Fruit fly (Drosophila melanogaster): ENCODE results near the gene CG6418.
A peak's percentile ranks its signal among the peaks of the same experiment; 100 is the strongest.

Gene CG6418

dm6 chr3L:10845758-10846157 is 33.1 kb downstream of the CG6418 start (continued):
- TF ChIP-seq NC2β (GFP tag; optimal IDR thresholded peaks at IDR 0.05) (no peak), CG10431 (GFP tag; optimal IDR thresholded peaks at IDR 0.05) (peak; percentile 49), crol (GFP tag; IDR thresholded peaks at IDR 0.05) (peak; percentile 49; the same call in 1 of the 2 replicates), mam (GFP tag; optimal IDR thresholded peaks at IDR 0.05) (no peak), schlank (tag; optimal IDR thresholded peaks at IDR 0.05) (no peak), CG13894 (tag; optimal IDR thresholded peaks at IDR 0.05) (peak; percentile 34), Blimp-1 (GFP tag; optimal IDR thresholded peaks at IDR 0.05) (no peak), fu2 (GFP tag; optimal IDR thresholded peaks at IDR 0.05) (no peak), Sox102F (GFP tag; optimal IDR thresholded peaks at IDR 0.05) (no peak), caup (GFP tag; optimal IDR thresholded peaks at IDR 0.05; ENCODE audit: severe bottlenecking) (no peak), CG13424 (tag; optimal IDR thresholded peaks at IDR 0.05) (no peak), tll (GFP tag; optimal IDR thresholded peaks at IDR 0.05) (peak in 1 of 2 experiments; percentile 51), cad (GFP tag; optimal IDR thresholded peaks at IDR 0.05) (no peak), CG6683 (GFP tag; optimal IDR thresholded peaks at IDR 0.05) (no peak), CG10543 (GFP tag; optimal IDR thresholded peaks at IDR 0.05) (peak; percentile 21), gsb-n (tag; optimal IDR thresholded peaks at IDR 0.05) (peak; percentile 78), CG10979 (tag; optimal IDR thresholded peaks at IDR 0.05) (no peak)

dm6 chr3L:10844548-10845530 is 34.0 kb downstream of the CG6418 start:
- TF ChIP-seq Atf-2 (GFP tag; optimal IDR thresholded peaks at IDR 0.05) (peak; percentile 44), CG11093 (GFP tag; IDR thresholded peaks at IDR 0.05) (no peak), Camta (GFP tag; optimal IDR thresholded peaks at IDR 0.05) (peak; percentile 3), CG1792 (GFP tag; optimal IDR thresholded peaks at IDR 0.05) (no peak), tio (GFP tag; optimal IDR thresholded peaks at IDR 0.05) (peak; percentile 58), CG8089 (GFP tag; optimal IDR thresholded peaks at IDR 0.05) (peak; percentile 24), CG11695 (GFP tag; IDR thresholded peaks at IDR 0.05) (no peak), inv (GFP tag; IDR thresholded peaks at IDR 0.05; ENCODE audit: partially characterized antibody) (no peak), CG8290 (GFP tag; optimal IDR thresholded peaks at IDR 0.05) (peak; percentile 58), CG8290 (tag; optimal IDR thresholded peaks at IDR 0.05) (peak in 1 of 2 experiments; percentile 39), Doc3 (GFP tag; IDR thresholded peaks at IDR 0.05; ENCODE audit: partially characterized antibody) (no peak), CG7786 (GFP tag; optimal IDR thresholded peaks at IDR 0.05) (peak; percentile 35), CG8924 (tag; optimal IDR thresholded peaks at IDR 0.05) (peak; percentile 49), CG18599 (GFP tag; optimal IDR thresholded peaks at IDR 0.05) (no peak), Sry-δ (GFP tag; optimal IDR thresholded peaks at IDR 0.05) (peak; percentile 4), NfI (GFP tag; optimal IDR thresholded peaks at IDR 0.05) (no peak), lmd (GFP tag; IDR thresholded peaks at IDR 0.05) (no peak; the same call in none of the 2 replicates), tna (GFP tag; IDR thresholded peaks at IDR 0.05; ENCODE audit: partially characterized antibody) (0 out of 2 replicates have a peak, but pooled peaks have one; percentile 27), CG13775 (GFP tag; optimal IDR thresholded peaks at IDR 0.05) (peak; percentile 38), dmrt99B (tag; optimal IDR thresholded peaks at IDR 0.05) (peak; percentile 56), NFAT (GFP tag; IDR thresholded peaks at IDR 0.05) (no peak), peb (GFP tag; IDR thresholded peaks at IDR 0.05) (no peak), Hmx (GFP tag; optimal IDR thresholded peaks at IDR 0.05) (no peak), trem (tag; optimal IDR thresholded peaks at IDR 0.05) (peak; percentile 20), bigmax (GFP tag; optimal IDR thresholded peaks at IDR 0.05) (no peak), Mes4 (GFP tag; optimal IDR thresholded peaks at IDR 0.05) (peak; percentile 27), pb (GFP tag; optimal IDR thresholded peaks at IDR 0.05) (peak; percentile 24), cad (GFP tag; optimal IDR thresholded peaks at IDR 0.05) (no peak), CG10654 (GFP tag; optimal IDR thresholded peaks at IDR 0.05) (no peak), slou (GFP tag; optimal IDR thresholded peaks at IDR 0.05) (no peak), CG16779 (GFP tag; IDR thresholded peaks at IDR 0.05) (no peak), D19A (tag; optimal IDR thresholded peaks at IDR 0.05) (peak; percentile 50)
